Worm (Caenorhabditis elegans): ENCODE data around the gene sri-27.

ce11 chrV:1710909-1711308, 14.5 kb upstream of the sri-27 start, which contains the start of gene srw-100:
- TF ChIP-seq flt-1 (GFP tag; IDR thresholded peaks at IDR 0.05): no peak
- TF ChIP-seq klf-2 (GFP tag; conservative IDR thresholded peaks at IDR 0.05): no peak
- TF ChIP-seq T22C8.4 (GFP tag; IDR thresholded peaks at IDR 0.05): no peak
- no peak for TF ChIP-seq tab-1 (GFP tag; IDR thresholded peaks at IDR 0.05)
